Fruit fly (Drosophila melanogaster): ENCODE results near the gene RpL23A.

Gene RpL23A

DNA sequence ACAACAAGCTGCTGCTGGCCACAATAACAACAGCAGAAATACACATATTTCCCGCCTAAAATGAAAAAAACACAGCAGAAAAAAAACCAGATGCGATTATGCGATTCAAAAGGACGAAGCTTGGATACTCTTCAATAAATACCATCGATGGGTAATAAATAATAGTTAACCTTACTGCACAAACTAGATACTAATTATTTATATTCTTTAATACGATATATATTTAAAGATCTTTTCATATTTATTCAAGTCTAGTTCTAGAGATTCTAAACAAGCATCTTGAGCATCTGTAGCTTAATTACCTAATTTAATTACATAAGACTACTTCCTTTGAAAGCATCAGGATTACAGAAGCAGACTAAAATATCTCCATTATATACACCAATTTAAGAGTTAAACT is 19.7 kb upstream of the RpL23A start:
- TF ChIP-seq Eip75B (GFP tag; optimal IDR thresholded peaks at IDR 0.05), result no peak
- no peak for TF ChIP-seq CG11294 (GFP tag; IDR thresholded peaks at IDR 0.05)
- TF ChIP-seq CG8119 (GFP tag; IDR thresholded peaks at IDR 0.05), result peak; percentile 58
- TF ChIP-seq Met (GFP tag; optimal IDR thresholded peaks at IDR 0.05), result no peak
- TF ChIP-seq Sox102F (GFP tag; optimal IDR thresholded peaks at IDR 0.05), result no peak
- TF ChIP-seq CG6276 (GFP tag; optimal IDR thresholded peaks at IDR 0.05), result peak; percentile 55
- peak; percentile 39 for TF ChIP-seq CG4318 (GFP tag; optimal IDR thresholded peaks at IDR 0.05)
- no peak for TF ChIP-seq fd85E (GFP tag; optimal IDR thresholded peaks at IDR 0.05)
- no peak for TF ChIP-seq ss (GFP tag; optimal IDR thresholded peaks at IDR 0.05)
- no peak for TF ChIP-seq dac (GFP tag; optimal IDR thresholded peaks at IDR 0.05)
- no peak for TF ChIP-seq CG6163 (GFP tag; IDR thresholded peaks at IDR 0.05)
- TF ChIP-seq fkh (GFP tag; optimal IDR thresholded peaks at IDR 0.05), result no peak
- no peak for TF ChIP-seq CG3919 (GFP tag; optimal IDR thresholded peaks at IDR 0.05)
- TF ChIP-seq CG15336 (GFP tag; IDR thresholded peaks at IDR 0.05), result peak; percentile 61
- peak; percentile 64 for TF ChIP-seq Hr4 (GFP tag; optimal IDR thresholded peaks at IDR 0.05)
- TF ChIP-seq Eip78C (GFP tag), result peak; percentile 72
- TF ChIP-seq Gug (GFP tag; IDR thresholded peaks at IDR 0.05), result no peak
- TF ChIP-seq salr (GFP tag; optimal IDR thresholded peaks at IDR 0.05), result peak in 1 of 2 experiments; percentile 19
- TF ChIP-seq Ets96B (tag; optimal IDR thresholded peaks at IDR 0.05), result peak; percentile 17
- TF ChIP-seq Sox15 (GFP tag; optimal IDR thresholded peaks at IDR 0.05), result no peak
- TF ChIP-seq Lpt (GFP tag; optimal IDR thresholded peaks at IDR 0.05), result peak; percentile 10
- TF ChIP-seq CG6792 (GFP tag; optimal IDR thresholded peaks at IDR 0.05), result no peak
- TF ChIP-seq vri (GFP tag; optimal IDR thresholded peaks at IDR 0.05), result no peak
- no peak for TF ChIP-seq CG11762 (GFP tag; optimal IDR thresholded peaks at IDR 0.05; ENCODE audit: insufficient read depth)
- TF ChIP-seq Smox (GFP tag; optimal IDR thresholded peaks at IDR 0.05), result no peak
- TF ChIP-seq achi (GFP tag; optimal IDR thresholded peaks at IDR 0.05), result no peak
- TF ChIP-seq CG34406 (GFP tag; optimal IDR thresholded peaks at IDR 0.05), result no peak
- TF ChIP-seq CG8632 (GFP tag; optimal IDR thresholded peaks at IDR 0.05), result no peak
- TF ChIP-seq svp (GFP tag), result no peak
- no peak for TF ChIP-seq CG10669 (GFP tag; optimal IDR thresholded peaks at IDR 0.05)
- no peak for TF ChIP-seq spab (GFP tag; optimal IDR thresholded peaks at IDR 0.05)
- TF ChIP-seq CG6808 (GFP tag; optimal IDR thresholded peaks at IDR 0.05), result peak; percentile 15
- TF ChIP-seq lz (GFP tag; optimal IDR thresholded peaks at IDR 0.05), result no peak
- TF ChIP-seq OdsH (GFP tag; optimal IDR thresholded peaks at IDR 0.05), result peak; percentile 8
- TF ChIP-seq Ets21C (GFP tag; optimal IDR thresholded peaks at IDR 0.05), result no peak
- TF ChIP-seq CG16779 (tag; optimal IDR thresholded peaks at IDR 0.05), result no peak
- peak; percentile 14 for TF ChIP-seq CG10631 (GFP tag; optimal IDR thresholded peaks at IDR 0.05)
- no peak for TF ChIP-seq Sox14 (GFP tag; optimal IDR thresholded peaks at IDR 0.05)
- no peak for TF ChIP-seq net (GFP tag; optimal IDR thresholded peaks at IDR 0.05)
- TF ChIP-seq fd59A (GFP tag; optimal IDR thresholded peaks at IDR 0.05), result no peak
- no peak for TF ChIP-seq Hr39 (GFP tag; optimal IDR thresholded peaks at IDR 0.05)
- no peak for TF ChIP-seq topi (GFP tag; optimal IDR thresholded peaks at IDR 0.05)
- peak; percentile 81 for TF ChIP-seq CG32006 (GFP tag; optimal IDR thresholded peaks at IDR 0.05)
- no peak for TF ChIP-seq eg (GFP tag; IDR thresholded peaks at IDR 0.05)
- TF ChIP-seq CG31627 (GFP tag; optimal IDR thresholded peaks at IDR 0.05), result no peak
- TF ChIP-seq CG11902 (GFP tag; optimal IDR thresholded peaks at IDR 0.05), result no peak
- no peak for TF ChIP-seq cyc (GFP tag; optimal IDR thresholded peaks at IDR 0.05)
- no peak for TF ChIP-seq CG8319 (GFP tag; optimal IDR thresholded peaks at IDR 0.05)
- TF ChIP-seq Hr38 (GFP tag; optimal IDR thresholded peaks at IDR 0.05), result no peak
- TF ChIP-seq CG7368 (GFP tag; optimal IDR thresholded peaks at IDR 0.05), result no peak
- TF ChIP-seq acj6 (GFP tag; optimal IDR thresholded peaks at IDR 0.05), result peak; percentile 23
- no peak for TF ChIP-seq CG9139 (GFP tag; optimal IDR thresholded peaks at IDR 0.05)

All from whole organism, prepupa.